Fruit fly (Drosophila melanogaster): ENCODE results near the gene CG34165.

- TF ChIP-seq CG17806 (tag; optimal IDR thresholded peaks at IDR 0.05) (no peak), CG8159 (tag; optimal IDR thresholded peaks at IDR 0.05) (peak; percentile 68), CG8301 (tag; optimal IDR thresholded peaks at IDR 0.05) (no peak), CG14655 (GFP tag; optimal IDR thresholded peaks at IDR 0.05) (no peak), CG32121 (GFP tag; IDR thresholded peaks at IDR 0.05) (no peak), rn (GFP tag; IDR thresholded peaks at IDR 0.05) (no peak), CG13204 (GFP tag; optimal IDR thresholded peaks at IDR 0.05) (no peak), CG9948 (tag; optimal IDR thresholded peaks at IDR 0.05) (peak; percentile 25), Ets98B (GFP tag; IDR thresholded peaks at IDR 0.05) (peak; percentile 8; the same call in 1 of the 2 replicates), Pif1A (GFP tag; optimal IDR thresholded peaks at IDR 0.05) (peak; percentile 18), EcR (GFP tag; optimal IDR thresholded peaks at IDR 0.05) (no peak), CG10348 (GFP tag; IDR thresholded peaks at IDR 0.05) (no peak), CG4496 (GFP tag; IDR thresholded peaks at IDR 0.05) (no peak), CG12605 (GFP tag; IDR thresholded peaks at IDR 0.05) (peak; percentile 56; the same call in 1 of the 2 replicates)
These were observed 48.5 kb upstream of the CG34165 start for dm6 chr2L:14664952-14665607.

Measured in whole organism, pupa.